Worm (Caenorhabditis elegans) whole organism, L4 larva: ENCODE data around the gene sucg-1.

Experiments used
- F26F4.8 ChIP-seq: fragments of 200-800 bp; sonication (Bioruptor generic); conservative IDR thresholded peaks from 2 replicates; pipeline ENCODE4 v1.3.6; 2022; ENCODE audit warnings: missing genetic modification characterization, missing compliant biosample characterization
- R02D3.7 ChIP-seq: fragments of 150-350 bp; sonication (generic microtip); optimal IDR thresholded peaks from 3 replicates; lab custom pipeline; 2014; ENCODE audit warnings: missing biosample characterization, missing genetic modification characterization
- Y75B8A.6 ChIP-seq: fragments of 200-800 bp; sonication (Bioruptor generic); IDR thresholded peaks from 2 replicates; pipeline ENCODE4 v1.3.6; 2022; ENCODE audit warnings: missing genetic modification reagents, missing genetic modification characterization, missing compliant biosample characterization
- hif-1 ChIP-seq, 2 experiments: sonication (generic microtip); optimal IDR thresholded peaks; 2 replicates each; lab custom pipeline; 2016 to 2017; ENCODE audit warnings: missing compliant biosample characterization in 2 of 2, missing genetic modification characterization in 2 of 2, missing genetic modification reagents in 2 of 2, missing genotype in 2 of 2, mild to moderate bottlenecking in 1 of 2
- lin-39 ChIP-seq: fragments of 150-350 bp; optimal IDR thresholded peaks from 2 replicates; lab custom pipeline; 2014; ENCODE audit warnings: missing biosample characterization, missing genetic modification reagents, missing genetic modification characterization
- nhr-41 ChIP-seq: fragments of 200-800 bp; sonication (Bioruptor generic); IDR thresholded peaks from 2 replicates; pipeline ENCODE4 v1.3.6; 2022; ENCODE audit warnings: missing genetic modification reagents, missing genetic modification characterization, missing compliant biosample characterization
- nhr-77 ChIP-seq: fragments of 150-350 bp; optimal IDR thresholded peaks from 2 replicates; lab custom pipeline; 2014; ENCODE audit warnings: missing biosample characterization, missing genetic modification characterization
- spr-3 ChIP-seq: fragments of 200-800 bp; sonication (Bioruptor generic); optimal IDR thresholded peaks from 2 replicates; lab custom pipeline; 2018; ENCODE audit warnings: mild to moderate bottlenecking, missing genetic modification characterization, missing compliant biosample characterization
- zag-1 ChIP-seq: fragments of 150-350 bp; optimal IDR thresholded peaks from 2 replicates; lab custom pipeline; 2014; ENCODE audit warnings: missing biosample characterization, missing genetic modification characterization
- ztf-7 ChIP-seq: fragments of 150-350 bp; optimal IDR thresholded peaks from 2 replicates; lab custom pipeline; 2014; ENCODE audit warnings: missing biosample characterization, missing genetic modification characterization

DNA sequence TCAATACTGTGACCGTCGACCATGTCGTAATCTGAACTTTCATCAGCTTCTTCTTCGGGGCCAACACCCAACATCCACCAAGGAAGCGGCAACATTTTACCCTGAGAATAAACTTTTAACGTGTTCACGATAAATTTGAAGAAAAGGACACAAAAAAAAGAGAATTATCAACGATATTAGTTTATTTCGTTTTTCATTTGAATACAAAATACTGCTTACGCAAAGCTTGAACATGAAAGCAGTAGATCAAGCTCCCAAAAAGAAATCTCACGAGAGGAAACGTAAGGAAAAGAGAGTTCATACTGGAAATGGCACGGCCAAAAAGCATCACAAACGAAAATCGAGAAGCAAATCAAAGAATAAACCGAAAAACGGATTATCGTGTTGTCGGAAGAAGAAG, 35.0 kb downstream of the sucg-1 start, which contains the start of the genes C46A5.6 and C46A5.1:
- TF ChIP-seq nhr-77 (tag; lab: Kevin White, UChicago) (no peak), spr-3 (GFP tag; lab: Kevin White, UChicago) (no peak), R02D3.7 (tag; lab: Kevin White, UChicago) (no peak), nhr-41 (no peak), Y75B8A.6 (GFP tag; lab: Robert Waterston, UW) (no peak), F26F4.8 (no peak), zag-1 (no peak), ztf-7 (tag; lab: Kevin White, UChicago) (no peak), lin-39 (tag; lab: Kevin White, UChicago) (no peak), hif-1 (tag; optimal IDR thresholded peaks at IDR 0.05; lab: Kevin White, UChicago) (no peak)
